Worm (Caenorhabditis elegans) whole organism, mixed stage, embryonic: ENCODE measurements around the gene Y53F4B.10.
"Not testable (repeated sequence)": the region's sequence is repeated elsewhere in the genome, so short reads cannot be mapped to it uniquely, and the experiment has no call there.

ENCODE experiments used
- bed-3 ChIP-seq: fragments of 200-800 bp; sonication (Bioruptor generic); optimal IDR thresholded peaks from 3 replicates; lab custom pipeline; 2018; ENCODE audit warnings: mild to moderate bottlenecking, missing genetic modification characterization, moderate library complexity, missing compliant biosample characterization
- blmp-1 ChIP-seq: fragments of 150-350 bp; optimal IDR thresholded peaks from 2 replicates; lab custom pipeline; 2014; ENCODE audit warnings: missing biosample characterization, missing genetic modification characterization
- ceh-39 ChIP-seq: fragments of 150-350 bp; optimal IDR thresholded peaks from 2 replicates; lab custom pipeline; 2014; ENCODE audit warnings: missing biosample characterization, missing genetic modification characterization
- ceh-43 ChIP-seq: fragments of 200-800 bp; sonication (Bioruptor generic); optimal IDR thresholded peaks from 2 replicates; lab custom pipeline; 2018; ENCODE audit warnings: mild to moderate bottlenecking, missing genetic modification characterization, moderate library complexity, missing compliant biosample characterization
- ceh-83 ChIP-seq: fragments of 200-800 bp; sonication (Bioruptor generic); optimal IDR thresholded peaks from 2 replicates; lab custom pipeline; 2018; ENCODE audit warnings: mild to moderate bottlenecking, missing genetic modification characterization, missing compliant biosample characterization
- ces-1 ChIP-seq: fragments of 150-350 bp; optimal IDR thresholded peaks from 2 replicates; lab custom pipeline; 2014; ENCODE audit warnings: missing biosample characterization, missing genetic modification reagents, missing genetic modification characterization
- cnd-1 ChIP-seq: fragments of 200-800 bp; sonication (Bioruptor generic); optimal IDR thresholded peaks from 2 replicates; lab custom pipeline; 2018; ENCODE audit warnings: mild to moderate bottlenecking, missing genetic modification characterization, missing compliant biosample characterization
- drap-1 ChIP-seq: fragments of 200-800 bp; sonication (Bioruptor generic); optimal IDR thresholded peaks from 3 replicates; lab custom pipeline; 2018; ENCODE audit warnings: mild to moderate bottlenecking, missing genetic modification characterization, missing compliant biosample characterization
- flh-1 ChIP-seq: fragments of 200-800 bp; sonication (Bioruptor generic); optimal IDR thresholded peaks from 2 replicates; lab custom pipeline; 2018; ENCODE audit warnings: mild to moderate bottlenecking, missing genetic modification characterization, moderate library complexity, missing compliant biosample characterization
- lin-13 ChIP-seq: fragments of 150-350 bp; optimal IDR thresholded peaks from 2 replicates; lab custom pipeline; 2014; ENCODE audit warnings: missing biosample characterization, missing genetic modification characterization
- lin-32 ChIP-seq: fragments of 200-800 bp; sonication (Bioruptor generic); optimal IDR thresholded peaks from 2 replicates; lab custom pipeline; 2018; ENCODE audit warnings: mild to moderate bottlenecking, missing genetic modification characterization, missing compliant biosample characterization
- lsy-2 ChIP-seq: fragments of 150-350 bp; optimal IDR thresholded peaks from 2 replicates; lab custom pipeline; 2014; ENCODE audit warnings: missing biosample characterization, missing genetic modification characterization
- mab-5 ChIP-seq: fragments of 150-350 bp; optimal IDR thresholded peaks from 2 replicates; lab custom pipeline; 2014; ENCODE audit warnings: missing biosample characterization, missing genetic modification characterization
- mep-1 ChIP-seq: fragments of 150-350 bp; optimal IDR thresholded peaks from 2 replicates; lab custom pipeline; 2017; ENCODE audit warnings: missing biosample characterization, missing genetic modification reagents, missing genetic modification characterization, inconsistent platforms
- mls-2 ChIP-seq: sonication (generic microtip); optimal IDR thresholded peaks from 2 replicates; lab custom pipeline; 2016; ENCODE audit warnings: mild to moderate bottlenecking, missing genetic modification characterization, moderate library complexity, missing compliant biosample characterization
- nhr-28 ChIP-seq: fragments of 150-350 bp; optimal IDR thresholded peaks from 2 replicates; lab custom pipeline; 2014; ENCODE audit warnings: missing biosample characterization, missing genetic modification characterization
- pha-4 ChIP-seq: fragments of 150-350 bp; optimal IDR thresholded peaks from 2 replicates; lab custom pipeline; 2018; ENCODE audit warnings: missing biosample characterization, missing genetic modification reagents, missing genetic modification characterization
- snpc-4 ChIP-seq: fragments of 150-350 bp; optimal IDR thresholded peaks from 2 replicates; lab custom pipeline; 2014; ENCODE audit warnings: missing biosample characterization, missing genetic modification characterization
- sptf-1 ChIP-seq: sonication (generic microtip); optimal IDR thresholded peaks from 2 replicates; lab custom pipeline; 2017; ENCODE audit warnings: mild to moderate bottlenecking, missing genetic modification characterization, moderate library complexity, missing compliant biosample characterization
- tbx-8 ChIP-seq: fragments of 200-800 bp; sonication (Bioruptor generic); optimal IDR thresholded peaks from 2 replicates; lab custom pipeline; 2018; ENCODE audit warnings: mild to moderate bottlenecking, missing genetic modification characterization, moderate library complexity, missing compliant biosample characterization
- unc-120 ChIP-seq: sonication (generic microtip); optimal IDR thresholded peaks from 2 replicates; lab custom pipeline; 2017; ENCODE audit warnings: missing genetic modification characterization, missing compliant biosample characterization; ENCODE audit not compliant: poor library complexity, severe bottlenecking
- unc-39 ChIP-seq: fragments of 150-350 bp; optimal IDR thresholded peaks from 2 replicates; lab custom pipeline; 2014; ENCODE audit warnings: missing biosample characterization, missing genetic modification characterization
- unc-62 ChIP-seq: fragments of 150-350 bp; optimal IDR thresholded peaks from 2 replicates; lab custom pipeline; 2014; ENCODE audit warnings: missing biosample characterization, missing genetic modification reagents, missing genetic modification characterization
- zip-8 ChIP-seq: fragments of 150-350 bp; optimal IDR thresholded peaks from 2 replicates; lab custom pipeline; 2014; ENCODE audit warnings: missing biosample characterization, missing genetic modification characterization
- ztf-11 ChIP-seq: fragments of 150-350 bp; optimal IDR thresholded peaks from 2 replicates; lab custom pipeline; 2014; ENCODE audit warnings: missing biosample characterization, missing genetic modification characterization

Y53F4B.10 gene

ce11 chrII:15008481-15009057 lies 5.3 kb upstream of the Y53F4B.10 start:
- no peak for TF ChIP-seq bed-3 (GFP tag; lab: Kevin White, UChicago)
- TF ChIP-seq cnd-1 (tag; lab: Kevin White, UChicago), result no peak
- TF ChIP-seq mls-2, result peak; percentile 14

ce11 chrII:15005118-15005517 lies 1.8 kb upstream of the Y53F4B.10 start:
- no peak for TF ChIP-seq ceh-39 (tag; lab: Kevin White, UChicago)
- TF ChIP-seq, all 35 proteins: peak for 0

- peak; percentile 10 for TF ChIP-seq mep-1
- no peak for TF ChIP-seq zip-8
- TF ChIP-seq unc-39, result no peak
- peak; percentile 42 for TF ChIP-seq lin-13 (tag; lab: Kevin White, UChicago)
- TF ChIP-seq, all 35 proteins: peak for 2
Measured at ce11 chrII:15004538-15004937, 1.2 kb upstream of the Y53F4B.10 start.

- TF ChIP-seq mab-5 (tag; lab: Kevin White, UChicago); ces-1 (GFP tag; lab: Kevin White, UChicago); unc-62 (GFP tag; lab: Kevin White, UChicago): not testable (repeated sequence)
- TF ChIP-seq, all 35 proteins: peak for 0; not testable (repeated sequence) for 35
Measured at ce11 chrII:14992598-14992997, 10.7 kb downstream of the Y53F4B.10 start, which contains the start of gene Y53F4B.7. TSS of gene Y53F4B.7 (plus strand) at chrII:14992898.

ce11 chrII:14988171-14988570 lies 15.1 kb downstream of the Y53F4B.10 start, which contains the start of gene Y53F4B.43:
TSS of gene Y53F4B.43 (plus strand) at chrII:14988471.
- not testable (repeated sequence) for TF ChIP-seq ceh-43 (GFP tag; lab: Kevin White, UChicago); nhr-28 (tag; lab: Kevin White, UChicago); flh-1 (GFP tag; lab: Kevin White, UChicago)
- TF ChIP-seq, all 35 proteins: peak for 0; not testable (repeated sequence) for 35

- TF ChIP-seq mab-5 (tag; lab: Kevin White, UChicago), result no peak
- TF ChIP-seq drap-1 (GFP tag; lab: Kevin White, UChicago), result no peak
- no peak for TF ChIP-seq lin-13 (tag; lab: Kevin White, UChicago)
- no peak for TF ChIP-seq tbx-8 (GFP tag; lab: Kevin White, UChicago)
- no peak for TF ChIP-seq bed-3 (GFP tag; lab: Kevin White, UChicago)
- TF ChIP-seq cnd-1 (tag; lab: Kevin White, UChicago), result no peak
- no peak for TF ChIP-seq ceh-83 (GFP tag; lab: Kevin White, UChicago)
- no peak for TF ChIP-seq unc-120 (tag; lab: Kevin White, UChicago)
- no peak for TF ChIP-seq lsy-2
- TF ChIP-seq mep-1, result no peak
- TF ChIP-seq sptf-1 (tag; lab: Kevin White, UChicago), result no peak
- TF ChIP-seq ztf-11 (tag; lab: Kevin White, UChicago), result no peak
- no peak for TF ChIP-seq pha-4 (tag; lab: Kevin White, UChicago)
- TF ChIP-seq blmp-1 (tag; lab: Kevin White, UChicago), result no peak
- TF ChIP-seq ceh-43 (GFP tag; lab: Kevin White, UChicago), result no peak
- no peak for TF ChIP-seq snpc-4 (tag; lab: Kevin White, UChicago)
Measured at ce11 chrII:14983909-14984308, 19.4 kb downstream of the Y53F4B.10 start, which contains the start of gene Y53F4B.5. TSS of gene Y53F4B.5 (minus strand) at chrII:14984009.

ce11 chrII:14969320-14969950 lies 33.9 kb downstream of the Y53F4B.10 start, which contains the start of the genes pole-4, nsun-5 and metl-2:
TSS of gene pole-4 (minus strand) at chrII:14969354.
TSS of gene nsun-5 (plus strand) at chrII:14969617.
TSS of gene metl-2 (plus strand) at chrII:14969900.
- TF ChIP-seq lin-32 (GFP tag; lab: Kevin White, UChicago) (no peak), lsy-2 (peak; percentile 70), mep-1 (peak; percentile 14), ces-1 (GFP tag; lab: Kevin White, UChicago) (peak; percentile 75)
